Fruit fly (Drosophila melanogaster) whole organism, embryonic: Measurements from ENCODE around the gene Kr-h1.

ENCODE experiments used
- CG15269 ChIP-seq: fragments of 200-800 bp; sonication (Bioruptor generic); optimal IDR thresholded peaks from 2 replicates; lab custom pipeline; 2018; ENCODE audit warnings: missing biosample characterization, mild to moderate bottlenecking, missing genetic modification characterization, moderate library complexity
- CG8478 ChIP-seq: fragments of >200 bp; optimal IDR thresholded peaks from 2 replicates; lab custom pipeline; 2018
- CG9727 ChIP-seq: fragments of 200-800 bp; sonication (Bioruptor generic); optimal IDR thresholded peaks from 3 replicates; lab custom pipeline; 2017; ENCODE audit warnings: missing biosample characterization, mild to moderate bottlenecking, missing genetic modification characterization
- Hr39 ChIP-seq: fragments of >200 bp; optimal IDR thresholded peaks from 2 replicates; lab custom pipeline; 2017
- Mes4 ChIP-seq: fragments of 200-800 bp; sonication (Bioruptor generic); optimal IDR thresholded peaks from 2 replicates; lab custom pipeline; 2016; ENCODE audit warnings: missing biosample characterization, missing genetic modification characterization
- gt ChIP-seq: fragments of 200-800 bp; sonication (Bioruptor generic); IDR thresholded peaks from 2 replicates; pipeline ENCODE4 v1.3.6; 2022; ENCODE audit warnings: missing biosample characterization, missing genetic modification characterization
- hkb ChIP-seq, 2 experiments: fragments of 200-800 bp in 1 of 2; fragments of >200 bp in 1 of 2; sonication (Bioruptor generic) in 1 of 2; IDR thresholded peaks in 1 of 2; optimal IDR thresholded peaks in 1 of 2; 2 replicates each; pipeline versions ENCODE4 v1.3.6 to Lab custom; 2017 to 2022; ENCODE audit warnings: missing biosample characterization in 1 of 2, missing genetic modification characterization in 1 of 2
- lola ChIP-seq, 3 experiments: fragments of >200 bp in 2 of 3; fragments of 200-800 bp in 1 of 3; sonication (Bioruptor generic) in 1 of 3; optimal IDR thresholded peaks; 2 replicates each; lab custom pipeline; 2017 to 2019; ENCODE audit warnings: missing biosample characterization in 3 of 3, missing genetic modification characterization in 3 of 3, mild to moderate bottlenecking in 1 of 3, moderate library complexity in 1 of 3
- pho ChIP-seq: fragments of 200-800 bp; sonication (Bioruptor generic); optimal IDR thresholded peaks from 2 replicates; lab custom pipeline; 2016; ENCODE audit warnings: missing biosample characterization, missing genetic modification characterization
- sob ChIP-seq: fragments of 200-800 bp; sonication (Bioruptor generic); IDR thresholded peaks from 2 replicates; pipeline ENCODE4 v1.3.6; 2022; ENCODE audit warnings: missing biosample characterization, missing genetic modification characterization
- tgo ChIP-seq: fragments of 200-800 bp; sonication (Bioruptor generic); IDR thresholded peaks from 3 replicates; pipeline ENCODE4 v1.3.6; 2022; ENCODE audit warnings: missing biosample characterization, missing genetic modification characterization

dm6 chr2L:6036710-6037109 lies 45.7 kb upstream of the Kr-h1 start, which contains the start of gene mtm:
- TF ChIP-seq tgo (no peak), gt (GFP tag; lab: Robert Waterston, UW) (no peak), Mes4 (GFP tag; lab: Kevin White, UChicago) (no peak), lola (GFP tag; optimal IDR thresholded peaks at IDR 0.05; lab: Kevin White, UChicago) (no peak), sob (GFP tag; lab: Robert Waterston, UW) (no peak), pho (GFP tag; lab: Kevin White, UChicago) (no peak), hkb (optimal IDR thresholded peaks at IDR 0.05; lab: Kevin White, UChicago) (no peak), hkb (GFP tag; IDR thresholded peaks at IDR 0.05; lab: Robert Waterston, UW) (no peak), Hr39 (lab: Kevin White, UChicago) (no peak), CG8478 (no peak), CG9727 (GFP tag; lab: Kevin White, UChicago) (no peak), CG15269 (tag; lab: Kevin White, UChicago) (no peak)
